Worm (Caenorhabditis elegans) whole organism, early embryonic: ENCODE results near the gene F39G3.4.

Experiments
- B0310.2 ChIP-seq: sonication (generic microtip); optimal IDR thresholded peaks from 2 replicates; lab custom pipeline; 2016; ENCODE audit warnings: mild to moderate bottlenecking, missing genetic modification characterization, missing compliant biosample characterization
- F13C5.2 ChIP-seq: sonication (generic microtip); optimal IDR thresholded peaks from 2 replicates; lab custom pipeline; 2017; ENCODE audit warnings: mild to moderate bottlenecking, missing genetic modification characterization, inconsistent platforms, missing compliant biosample characterization
- aly-1 ChIP-seq: sonication (generic microtip); optimal IDR thresholded peaks from 2 replicates; lab custom pipeline; 2016; ENCODE audit warnings: missing genetic modification characterization, missing compliant biosample characterization
- ama-1 ChIP-seq: fragments of 150-350 bp; optimal IDR thresholded peaks from 2 replicates; lab custom pipeline; 2014
- ceh-13 ChIP-seq: fragments of 200-800 bp; sonication (Bioruptor generic); optimal IDR thresholded peaks from 2 replicates; lab custom pipeline; 2018; ENCODE audit warnings: mild to moderate bottlenecking, missing genetic modification characterization, missing compliant biosample characterization
- ceh-36 ChIP-seq: sonication (generic microtip); optimal IDR thresholded peaks from 2 replicates; lab custom pipeline; 2016; ENCODE audit warnings: missing genetic modification characterization, inconsistent platforms, missing compliant biosample characterization
- ets-7 ChIP-seq: sonication (generic microtip); optimal IDR thresholded peaks from 2 replicates; lab custom pipeline; 2016; ENCODE audit warnings: missing genotype, missing genetic modification characterization, missing compliant biosample characterization
- flt-1 ChIP-seq: fragments of 200-800 bp; sonication (Bioruptor generic); IDR thresholded peaks from 2 replicates; pipeline ENCODE4 v1.3.6; 2022; ENCODE audit warnings: missing genetic modification characterization, missing compliant biosample characterization
- hmbx-1 ChIP-seq: sonication (generic microtip); optimal IDR thresholded peaks from 2 replicates; lab custom pipeline; 2016; ENCODE audit warnings: mild to moderate bottlenecking, missing genetic modification characterization, missing compliant biosample characterization
- hmg-4 ChIP-seq: fragments of 200-800 bp; sonication (Bioruptor generic); optimal IDR thresholded peaks from 2 replicates; lab custom pipeline; 2018; ENCODE audit warnings: mild to moderate bottlenecking, missing genetic modification characterization, missing compliant biosample characterization
- hnd-1 ChIP-seq: sonication (generic microtip); optimal IDR thresholded peaks from 2 replicates; lab custom pipeline; 2016; ENCODE audit warnings: missing genetic modification characterization, missing compliant biosample characterization
- pes-1 ChIP-seq: fragments of 200-800 bp; sonication (Bioruptor generic); IDR thresholded peaks from 2 replicates; pipeline ENCODE4 v1.3.6; 2022; ENCODE audit warnings: missing genetic modification reagents, missing genetic modification characterization, missing compliant biosample characterization
- scrt-1 ChIP-seq: fragments of 200-800 bp; sonication (Bioruptor generic); IDR thresholded peaks from 2 replicates; pipeline ENCODE4 v1.3.6; 2022; ENCODE audit warnings: missing genetic modification characterization, missing compliant biosample characterization
- sea-1 ChIP-seq: fragments of 200-800 bp; sonication (Bioruptor generic); conservative IDR thresholded peaks from 2 replicates; pipeline ENCODE4 v1.3.6; 2022; ENCODE audit warnings: missing genetic modification characterization, missing compliant biosample characterization
- tbx-11 ChIP-seq: fragments of 200-800 bp; sonication (Bioruptor generic); IDR thresholded peaks from 2 replicates; pipeline ENCODE4 v1.3.6; 2022; ENCODE audit warnings: missing genetic modification characterization, missing compliant biosample characterization
- tbx-37 ChIP-seq: fragments of 200-800 bp; sonication (Bioruptor generic); conservative IDR thresholded peaks from 2 replicates; pipeline ENCODE4 v1.3.6; 2022; ENCODE audit warnings: missing genetic modification reagents, missing genetic modification characterization, missing compliant biosample characterization
- tra-4 ChIP-seq: sonication (generic microtip); optimal IDR thresholded peaks from 2 replicates; lab custom pipeline; 2017; ENCODE audit warnings: missing genetic modification characterization, missing compliant biosample characterization

Gene F39G3.4

ce11 chrV:4724453-4724852 lies at the start of gene F39G3.4:
F39G3.4 (plus strand) TSS chrV:4724753.
- TF ChIP-seq tra-4 (tag; lab: Kevin White, UChicago) (no peak), hmbx-1 (tag; lab: Kevin White, UChicago) (no peak), ets-7 (tag; lab: Kevin White, UChicago) (no peak), B0310.2 (tag; lab: Kevin White, UChicago) (no peak), ama-1 (lab: Kevin White, UChicago) (no peak), hnd-1 (tag; lab: Kevin White, UChicago) (no peak)

DNA sequence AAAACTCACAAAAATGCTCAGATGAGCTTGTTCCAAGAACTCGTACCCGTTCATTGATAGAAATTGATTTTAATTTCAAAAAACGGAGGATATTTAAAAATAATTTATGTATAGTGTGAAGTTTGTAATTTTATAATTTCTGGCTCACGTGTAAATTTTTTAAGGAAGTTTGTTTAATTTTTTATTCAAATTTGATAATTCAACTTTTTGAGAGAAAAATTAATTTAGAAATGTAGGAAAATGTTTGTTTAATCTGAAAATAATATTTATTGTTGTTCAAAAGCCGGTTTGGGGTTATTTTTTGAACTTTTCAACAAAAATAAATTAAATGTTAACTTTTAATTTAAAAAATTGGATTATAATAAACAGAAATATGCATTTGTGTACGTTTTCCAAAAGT lies 48.5 kb upstream of the F39G3.4 start, which contains the start of gene K03B4.6:
Gene K03B4.6, minus strand, starts transcription at position 101 of the 400 bp plus-strand sequence.
- TF ChIP-seq ceh-13 (GFP tag; lab: Kevin White, UChicago) (no peak), aly-1 (tag; lab: Kevin White, UChicago) (no peak), scrt-1 (GFP tag; lab: Robert Waterston, UW) (no peak), ama-1 (lab: Kevin White, UChicago) (no peak), hmg-4 (no peak), F13C5.2 (tag; lab: Kevin White, UChicago) (no peak), hmbx-1 (tag; lab: Kevin White, UChicago) (no peak), hnd-1 (tag; lab: Kevin White, UChicago) (no peak), B0310.2 (tag; lab: Kevin White, UChicago) (no peak), pes-1 (GFP tag; lab: Robert Waterston, UW) (no peak), tbx-11 (GFP tag; lab: Robert Waterston, UW) (no peak), tra-4 (tag; lab: Kevin White, UChicago) (no peak), ceh-36 (tag; lab: Kevin White, UChicago) (no peak), ets-7 (tag; lab: Kevin White, UChicago) (no peak)

- TF ChIP-seq tbx-37 (GFP tag; lab: Robert Waterston, UW) (no peak), B0310.2 (tag; lab: Kevin White, UChicago) (no peak), ama-1 (lab: Kevin White, UChicago) (no peak), F13C5.2 (tag; lab: Kevin White, UChicago) (no peak), tra-4 (tag; lab: Kevin White, UChicago) (no peak), aly-1 (tag; lab: Kevin White, UChicago) (no peak), hmbx-1 (tag; lab: Kevin White, UChicago) (no peak), hnd-1 (tag; lab: Kevin White, UChicago) (no peak), scrt-1 (GFP tag; lab: Robert Waterston, UW) (no peak), pes-1 (GFP tag; lab: Robert Waterston, UW) (no peak), ceh-13 (GFP tag; lab: Kevin White, UChicago) (no peak), flt-1 (GFP tag; lab: Robert Waterston, UW) (no peak), sea-1 (GFP tag; lab: Robert Waterston, UW) (no peak), tbx-11 (GFP tag; lab: Robert Waterston, UW) (no peak), hmg-4 (no peak), ceh-36 (tag; lab: Kevin White, UChicago) (no peak), ets-7 (tag; lab: Kevin White, UChicago) (no peak)
Observed at ce11 chrV:4676812-4677211, 47.7 kb upstream of the F39G3.4 start.

ce11 chrV:4681670-4682069 lies 42.9 kb upstream of the F39G3.4 start, which contains the start of gene K03B4.4:
K03B4.4 (plus strand) TSS chrV:4681970.
- TF ChIP-seq ama-1 (lab: Kevin White, UChicago) (no peak), tra-4 (tag; lab: Kevin White, UChicago) (no peak), ets-7 (tag; lab: Kevin White, UChicago) (no peak), scrt-1 (GFP tag; lab: Robert Waterston, UW) (no peak), F13C5.2 (tag; lab: Kevin White, UChicago) (no peak), sea-1 (GFP tag; lab: Robert Waterston, UW) (no peak), hnd-1 (tag; lab: Kevin White, UChicago) (no peak)

- no peak for TF ChIP-seq sea-1 (GFP tag; lab: Robert Waterston, UW)
- peak; percentile 73 for TF ChIP-seq ceh-36 (tag; lab: Kevin White, UChicago)
- TF ChIP-seq ama-1 (lab: Kevin White, UChicago) = no peak
Observed at ce11 chrV:4684137-4684536, 40.4 kb upstream of the F39G3.4 start.

ce11 chrV:4686680-4687470 lies 37.7 kb upstream of the F39G3.4 start, which contains the start of gene taf-10:
taf-10 (plus strand) TSS chrV:4687103.
- TF ChIP-seq ceh-36 (tag; lab: Kevin White, UChicago) (no peak), F13C5.2 (tag; lab: Kevin White, UChicago) (peak; percentile 54), hmg-4 (no peak), tbx-37 (GFP tag; lab: Robert Waterston, UW) (no peak), hnd-1 (tag; lab: Kevin White, UChicago) (no peak), scrt-1 (GFP tag; lab: Robert Waterston, UW) (no peak)

DNA sequence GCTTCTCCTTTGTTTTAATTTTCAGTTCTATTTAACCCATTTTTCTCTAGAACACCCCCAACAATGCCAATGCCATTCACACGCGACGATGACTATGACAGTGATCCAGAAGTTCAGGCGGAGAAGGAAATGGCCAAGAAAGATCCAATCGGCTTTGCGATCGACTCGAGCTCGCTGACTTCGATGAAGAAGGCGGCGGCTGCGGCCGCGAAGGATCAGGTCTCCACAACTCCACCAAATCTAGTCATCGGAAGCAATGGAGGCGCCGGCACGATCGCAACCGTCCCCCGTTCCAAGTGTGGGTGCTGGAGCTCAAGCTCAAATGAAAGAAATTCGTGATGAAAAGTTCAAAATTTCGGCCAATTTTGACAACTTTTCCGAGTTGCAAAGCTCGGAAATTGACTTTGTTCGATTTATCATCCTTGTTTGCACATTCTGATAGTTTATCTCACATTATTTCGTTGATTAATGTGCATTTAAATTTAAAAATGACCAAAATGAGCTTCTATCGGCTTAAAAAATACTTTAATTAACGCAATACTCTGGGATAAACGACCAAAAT lies 36.5 kb upstream of the F39G3.4 start, which contains the start of gene K03B4.2:
Gene K03B4.2, plus strand, starts transcription at position 51 of the 562 bp plus-strand sequence.
- TF ChIP-seq B0310.2 (tag; lab: Kevin White, UChicago) = no peak
- TF ChIP-seq pes-1 (GFP tag; lab: Robert Waterston, UW) = no peak
- TF ChIP-seq hmbx-1 (tag; lab: Kevin White, UChicago) = no peak
- no peak for TF ChIP-seq hnd-1 (tag; lab: Kevin White, UChicago)
- TF ChIP-seq ceh-13 (GFP tag; lab: Kevin White, UChicago) = no peak
- no peak for TF ChIP-seq ceh-36 (tag; lab: Kevin White, UChicago)
- TF ChIP-seq hmg-4 = no peak
- TF ChIP-seq tbx-37 (GFP tag; lab: Robert Waterston, UW) = no peak
- no peak for TF ChIP-seq tbx-11 (GFP tag; lab: Robert Waterston, UW)
- no peak for TF ChIP-seq ets-7 (tag; lab: Kevin White, UChicago)
- TF ChIP-seq ama-1 (lab: Kevin White, UChicago) = no peak
- TF ChIP-seq aly-1 (tag; lab: Kevin White, UChicago) = no peak
